Fruit fly (Drosophila melanogaster) Kc167 (cell line): Measurements from ENCODE around the gene CG14891.

Experiments
- Myc ChIP-seq: fragments of >200 bp; optimal IDR thresholded peaks from 2 replicates; lab custom pipeline; 2017; ENCODE audit warnings: missing external identifiers
- Sin3A ChIP-seq: fragments of >200 bp; optimal IDR thresholded peaks from 2 replicates; lab custom pipeline; 2018; ENCODE audit warnings: missing external identifiers
- h ChIP-seq: fragments of >200 bp; optimal IDR thresholded peaks from 3 replicates; lab custom pipeline; 2018; ENCODE audit warnings: missing external identifiers
- psq ChIP-seq: fragments of >200 bp; optimal IDR thresholded peaks from 2 replicates; lab custom pipeline; 2017; ENCODE audit warnings: missing external identifiers
- ttk ChIP-seq: sonication (Bioruptor generic); optimal IDR thresholded peaks from 2 replicates; lab custom pipeline; 2017; ENCODE audit warnings: missing external identifiers

dm6 chr3R:16538862-16539437 is 32.4 kb upstream of the CG14891 start:
- no peak for TF ChIP-seq psq (lab: Kevin White, UChicago)
- TF ChIP-seq h (lab: Kevin White, UChicago) = no peak
- no peak for TF ChIP-seq Myc
- no peak for TF ChIP-seq ttk (lab: Kevin White, UChicago)
- TF ChIP-seq Sin3A (lab: Kevin White, UChicago) = no peak
